Fruit fly (Drosophila melanogaster): ENCODE measurements around the gene CG9760.

DNA sequence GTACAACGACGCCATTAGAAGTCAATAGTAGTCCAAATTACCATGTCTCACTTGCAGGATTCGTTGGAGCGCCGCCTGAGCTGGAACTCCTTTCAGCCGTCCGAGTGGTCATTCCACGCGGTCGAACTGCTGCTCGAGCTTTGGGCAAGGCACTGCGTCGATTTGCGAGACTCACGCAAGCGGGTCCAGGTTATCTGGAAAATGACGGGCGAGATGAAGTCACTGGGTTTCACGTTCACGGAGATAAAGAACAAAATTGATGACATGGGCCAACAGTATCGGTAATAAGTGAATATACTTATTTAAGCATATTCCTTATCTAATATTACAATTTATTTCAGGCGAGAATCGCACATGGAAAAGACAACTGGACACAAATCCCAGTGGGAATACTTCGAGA is 44.9 kb downstream of the CG9760 start:
- TF ChIP-seq h (GFP tag; optimal IDR thresholded peaks at IDR 0.05) (no peak), brk (GFP tag; optimal IDR thresholded peaks at IDR 0.05) (no peak), psq (GFP tag; optimal IDR thresholded peaks at IDR 0.05) (no peak)

Data from whole organism, wandering third instar larva.